5 worm cellular contexts compared by ENCODE assay signal in the genomic region with DNA sequence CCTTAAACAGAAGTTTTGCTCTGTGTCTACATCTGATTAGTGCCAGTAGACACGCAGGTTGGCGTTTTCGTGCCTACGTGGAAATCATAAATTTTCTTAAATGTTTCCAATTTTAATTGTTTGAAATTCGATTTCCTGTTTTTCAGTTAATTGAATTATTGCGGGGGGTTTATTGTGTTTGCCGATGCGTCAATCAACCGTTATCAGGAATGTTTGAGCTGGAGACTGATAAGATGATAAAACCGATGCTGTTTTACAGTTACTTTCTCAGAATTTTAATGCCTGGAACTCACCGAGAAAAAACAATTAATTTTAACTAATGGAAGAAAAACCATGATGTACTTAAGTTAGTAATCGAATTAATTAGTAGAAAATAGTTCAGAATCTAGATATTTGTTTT.
TF ChIP-seq lines count a peak whose summit lies in the region.

No protein-coding gene starts in this region.

TF ChIP-seq in whole organism, L1 larva, 84 proteins besides CTCF, POLR2A, EP300 and RAD21 (continues in another document):
- TF ChIP-seq snpc-4 (tag; optimal IDR thresholded peaks at IDR 0.05; lab: Kevin White, UChicago) (no peak), xbp-1 (tag; optimal IDR thresholded peaks at IDR 0.05; lab: Kevin White, UChicago) (no peak), ztf-11 (tag; optimal IDR thresholded peaks at IDR 0.05; lab: Kevin White, UChicago) (no peak), efl-1 (optimal IDR thresholded peaks at IDR 0.05; lab: Kevin White, UChicago) (no peak), efl-1 (GFP tag; optimal IDR thresholded peaks at IDR 0.05 in 1 of 2; lab: Kevin White, UChicago) (peak in 1 of 2 experiments; percentile 58), elt-2 (tag; optimal IDR thresholded peaks at IDR 0.05; lab: Kevin White, UChicago) (peak; percentile 74), nhr-76 (tag; optimal IDR thresholded peaks at IDR 0.05; lab: Kevin White, UChicago) (no peak), tbx-2 (tag; optimal IDR thresholded peaks at IDR 0.05; lab: Kevin White, UChicago) (no peak), zip-4 (GFP tag; optimal IDR thresholded peaks at IDR 0.05; lab: Kevin White, UChicago) (no peak), ces-1 (GFP tag; optimal IDR thresholded peaks at IDR 0.05; lab: Kevin White, UChicago) (no peak), skn-1 (tag; optimal IDR thresholded peaks at IDR 0.05; lab: Kevin White, UChicago) (no peak), fos-1 (tag; optimal IDR thresholded peaks at IDR 0.05; lab: Kevin White, UChicago) (no peak), aha-1 (tag; optimal IDR thresholded peaks at IDR 0.05; lab: Kevin White, UChicago) (no peak), nhr-71 (tag; optimal IDR thresholded peaks at IDR 0.05; lab: Kevin White, UChicago) (no peak), hlh-4 (tag; optimal IDR thresholded peaks at IDR 0.05; lab: Kevin White, UChicago) (no peak), pqm-1 (tag; optimal IDR thresholded peaks at IDR 0.05; lab: Kevin White, UChicago) (peak; percentile 91), nhr-11 (tag; optimal IDR thresholded peaks at IDR 0.05; lab: Kevin White, UChicago) (no peak), tlp-1 (tag; optimal IDR thresholded peaks at IDR 0.05; lab: Kevin White, UChicago) (no peak)

TF ChIP-seq in whole organism, L2 larva, 48 proteins besides CTCF, POLR2A, EP300 and RAD21:
- no peak for TF ChIP-seq unc-39 (tag; optimal IDR thresholded peaks at IDR 0.05; lab: Kevin White, UChicago)
- TF ChIP-seq gmeb-1 (tag; optimal IDR thresholded peaks at IDR 0.05; lab: Kevin White, UChicago) = peak; percentile 23
- peak; percentile 71 for TF ChIP-seq fos-1 (tag; optimal IDR thresholded peaks at IDR 0.05; lab: Kevin White, UChicago)
- peak; percentile 13 for TF ChIP-seq F13H6.1 (tag; optimal IDR thresholded peaks at IDR 0.05; lab: Kevin White, UChicago)
- no peak for TF ChIP-seq nhr-11 (tag; optimal IDR thresholded peaks at IDR 0.05; lab: Kevin White, UChicago)
- peak; percentile 12 for TF ChIP-seq crh-2 (tag; optimal IDR thresholded peaks at IDR 0.05; lab: Kevin White, UChicago)
- no peak for TF ChIP-seq lsy-2 (tag; optimal IDR thresholded peaks at IDR 0.05; lab: Kevin White, UChicago)
- TF ChIP-seq sma-9 (GFP tag; optimal IDR thresholded peaks at IDR 0.05; lab: Kevin White, UChicago) = peak; percentile 23
- no peak for TF ChIP-seq sma-9 (tag; optimal IDR thresholded peaks at IDR 0.05; lab: Kevin White, UChicago)

TF ChIP-seq in whole organism, L3 larva, 47 proteins besides CTCF, POLR2A, EP300 and RAD21:
- peak; percentile 80 for TF ChIP-seq pqm-1 (tag; optimal IDR thresholded peaks at IDR 0.05; lab: Kevin White, UChicago)
- no peak for TF ChIP-seq lin-39 (tag; optimal IDR thresholded peaks at IDR 0.05; lab: Kevin White, UChicago)
- TF ChIP-seq jun-1 (tag; optimal IDR thresholded peaks at IDR 0.05; lab: Kevin White, UChicago) = no peak
- no peak for TF ChIP-seq elt-1 (tag; optimal IDR thresholded peaks at IDR 0.05; lab: Kevin White, UChicago)
- no peak for TF ChIP-seq zag-1 (tag; optimal IDR thresholded peaks at IDR 0.05; lab: Kevin White, UChicago)
- no peak for TF ChIP-seq ceh-9 (tag; optimal IDR thresholded peaks at IDR 0.05; lab: Kevin White, UChicago)
- TF ChIP-seq nhr-12 (tag; optimal IDR thresholded peaks at IDR 0.05; lab: Kevin White, UChicago) = no peak
- no peak for TF ChIP-seq nfya-1 (tag; optimal IDR thresholded peaks at IDR 0.05; lab: Kevin White, UChicago; ENCODE audit: insufficient read depth)
- TF ChIP-seq fkh-10 (GFP tag; optimal IDR thresholded peaks at IDR 0.05; lab: Kevin White, UChicago) = no peak
- no peak for TF ChIP-seq eor-1 (tag; optimal IDR thresholded peaks at IDR 0.05; lab: Kevin White, UChicago)
- TF ChIP-seq elt-2 (tag; optimal IDR thresholded peaks at IDR 0.05; lab: Kevin White, UChicago) = peak; percentile 91
- TF ChIP-seq tbx-2 (tag; optimal IDR thresholded peaks at IDR 0.05; lab: Kevin White, UChicago) = no peak
- no peak for TF ChIP-seq lsy-12 (tag; optimal IDR thresholded peaks at IDR 0.05; lab: Kevin White, UChicago)
- TF ChIP-seq unc-39 (tag; optimal IDR thresholded peaks at IDR 0.05; lab: Kevin White, UChicago) = no peak
- TF ChIP-seq ceh-28 (tag; optimal IDR thresholded peaks at IDR 0.05; lab: Kevin White, UChicago) = no peak
- TF ChIP-seq nhr-28 (tag; optimal IDR thresholded peaks at IDR 0.05; lab: Kevin White, UChicago) = no peak

TF ChIP-seq in whole organism, L4 larva, 104 proteins besides CTCF, POLR2A, EP300 and RAD21 (continues in another document):
- TF ChIP-seq T20F7.1 (GFP tag; optimal IDR thresholded peaks at IDR 0.05; lab: Kevin White, UChicago) = no peak
- TF ChIP-seq Y48G9A.11 (GFP tag; IDR thresholded peaks at IDR 0.05; lab: Robert Waterston, UW) = no peak
- no peak for TF ChIP-seq ztf-7 (tag; optimal IDR thresholded peaks at IDR 0.05; lab: Kevin White, UChicago)
- TF ChIP-seq lin-1 (GFP tag; IDR thresholded peaks at IDR 0.05; lab: Robert Waterston, UW) = peak; percentile 53
- TF ChIP-seq nhr-25 (tag; optimal IDR thresholded peaks at IDR 0.05; lab: Kevin White, UChicago; ENCODE audit: borderline replicate concordance, insufficient read depth) = no peak
- TF ChIP-seq Y75B8A.6 (GFP tag; IDR thresholded peaks at IDR 0.05; lab: Robert Waterston, UW) = no peak
- TF ChIP-seq dmd-6 (GFP tag; IDR thresholded peaks at IDR 0.05; lab: Robert Waterston, UW) = peak; percentile 81
- TF ChIP-seq jun-1 (tag; optimal IDR thresholded peaks at IDR 0.05; lab: Kevin White, UChicago) = no peak
- TF ChIP-seq ces-1 (GFP tag; optimal IDR thresholded peaks at IDR 0.05; lab: Kevin White, UChicago) = no peak
- no peak for TF ChIP-seq zip-2 (tag; optimal IDR thresholded peaks at IDR 0.05; lab: Kevin White, UChicago)
- TF ChIP-seq dmd-8 (GFP tag; IDR thresholded peaks at IDR 0.05; lab: Robert Waterston, UW) = no peak
- no peak for TF ChIP-seq F44E2.7 (GFP tag; IDR thresholded peaks at IDR 0.05; lab: Robert Waterston, UW)
- no peak for TF ChIP-seq ZK546.5 (tag; optimal IDR thresholded peaks at IDR 0.05; lab: Kevin White, UChicago)
- TF ChIP-seq cey-2 (tag; optimal IDR thresholded peaks at IDR 0.05; lab: Kevin White, UChicago; ENCODE audit: borderline replicate concordance, insufficient read depth) = no peak
- no peak for TF ChIP-seq rbr-2 (tag; optimal IDR thresholded peaks at IDR 0.05; lab: Kevin White, UChicago)
- no peak for TF ChIP-seq mes-2 (tag; optimal IDR thresholded peaks at IDR 0.05; lab: Kevin White, UChicago; ENCODE audit: poor library complexity, severe bottlenecking)
- no peak for TF ChIP-seq unc-62 (GFP tag; optimal IDR thresholded peaks at IDR 0.05 in 1 of 2; lab: Kevin White, UChicago)
- no peak for TF ChIP-seq unc-62 (tag; optimal IDR thresholded peaks at IDR 0.05; lab: Kevin White, UChicago)
- TF ChIP-seq nhr-10 (tag; optimal IDR thresholded peaks at IDR 0.05; lab: Kevin White, UChicago) = no peak
- TF ChIP-seq ama-1 (optimal IDR thresholded peaks at IDR 0.05; lab: Kevin White, UChicago) = no peak
- no peak for TF ChIP-seq aly-2 (tag; optimal IDR thresholded peaks at IDR 0.05; lab: Kevin White, UChicago)
- TF ChIP-seq saeg-2 (GFP tag; IDR thresholded peaks at IDR 0.05; lab: Robert Waterston, UW) = no peak
- no peak for TF ChIP-seq nhr-11 (tag; optimal IDR thresholded peaks at IDR 0.05; lab: Kevin White, UChicago)
- TF ChIP-seq php-3 (GFP tag; IDR thresholded peaks at IDR 0.05; lab: Robert Waterston, UW) = peak; percentile 77
- no peak for TF ChIP-seq spr-1 (tag; optimal IDR thresholded peaks at IDR 0.05; lab: Kevin White, UChicago)
- no peak for TF ChIP-seq D1046.2 (GFP tag; IDR thresholded peaks at IDR 0.05; lab: Robert Waterston, UW)

TF ChIP-seq in whole organism, late embryonic, 69 proteins besides CTCF, POLR2A, EP300 and RAD21:
- TF ChIP-seq ceh-22 (tag; optimal IDR thresholded peaks at IDR 0.05; lab: Kevin White, UChicago) = no peak
- peak; percentile 87 for TF ChIP-seq elt-2 (tag; optimal IDR thresholded peaks at IDR 0.05; lab: Kevin White, UChicago)
TF ChIP-seq in whole organism, late embryonic: peak in this region for 1.
